Worm (Caenorhabditis elegans): Measurements from ENCODE around the gene gsp-2.

- TF ChIP-seq nhr-76 (tag; optimal IDR thresholded peaks at IDR 0.05) (no peak), lin-13 (tag; optimal IDR thresholded peaks at IDR 0.05) (no peak), lsy-2 (tag; optimal IDR thresholded peaks at IDR 0.05) (no peak), snpc-4 (tag; optimal IDR thresholded peaks at IDR 0.05) (no peak), drap-1 (GFP tag; optimal IDR thresholded peaks at IDR 0.05) (no peak), ceh-39 (tag; optimal IDR thresholded peaks at IDR 0.05) (no peak), pha-4 (tag; optimal IDR thresholded peaks at IDR 0.05) (no peak), unc-62 (GFP tag; optimal IDR thresholded peaks at IDR 0.05) (no peak), mep-1 (tag; optimal IDR thresholded peaks at IDR 0.05) (no peak)
Observed at ce11 chrIII:7305649-7305977, 30.8 kb upstream of the gsp-2 start.
